Fruit fly (Drosophila melanogaster): ENCODE results near the gene CG14309.

The CG14309 gene

dm6 chr3R:18397834-18398378, 13.0 kb upstream of the CG14309 start:
- no peak for TF ChIP-seq ttk (optimal IDR thresholded peaks at IDR 0.05)
- no peak for TF ChIP-seq psq (optimal IDR thresholded peaks at IDR 0.05)
- no peak for TF ChIP-seq Myc (optimal IDR thresholded peaks at IDR 0.05)

- no peak for TF ChIP-seq ttk (optimal IDR thresholded peaks at IDR 0.05)
- no peak for TF ChIP-seq psq (optimal IDR thresholded peaks at IDR 0.05)
- TF ChIP-seq Myc (optimal IDR thresholded peaks at IDR 0.05): no peak
- no peak for TF ChIP-seq insv (optimal IDR thresholded peaks at IDR 0.05)
- TF ChIP-seq h (optimal IDR thresholded peaks at IDR 0.05): no peak
- TF ChIP-seq Sin3A (optimal IDR thresholded peaks at IDR 0.05): no peak
These were observed 12.1 kb upstream of the CG14309 start, which contains the start of gene Vti1b for dm6 chr3R:18396801-18397604. TSS of gene Vti1b (plus strand) at chr3R:18396995.

dm6 chr3R:18395694-18396093, 10.8 kb upstream of the CG14309 start:
- TF ChIP-seq ttk (optimal IDR thresholded peaks at IDR 0.05) (no peak), Sin3A (optimal IDR thresholded peaks at IDR 0.05) (no peak), h (optimal IDR thresholded peaks at IDR 0.05) (no peak), Myc (optimal IDR thresholded peaks at IDR 0.05) (no peak)

dm6 chr3R:18394876-18395275, 10.0 kb upstream of the CG14309 start:
- TF ChIP-seq Sin3A (optimal IDR thresholded peaks at IDR 0.05): no peak
- TF ChIP-seq h (optimal IDR thresholded peaks at IDR 0.05): no peak
- TF ChIP-seq ttk (optimal IDR thresholded peaks at IDR 0.05): no peak
- no peak for TF ChIP-seq psq (optimal IDR thresholded peaks at IDR 0.05)
- TF ChIP-seq Myc (optimal IDR thresholded peaks at IDR 0.05): no peak
- no peak for TF ChIP-seq insv (optimal IDR thresholded peaks at IDR 0.05)

- TF ChIP-seq Sin3A (optimal IDR thresholded peaks at IDR 0.05): no peak
These were observed 8.6 kb upstream of the CG14309 start for dm6 chr3R:18393436-18393835.

- TF ChIP-seq Sin3A (optimal IDR thresholded peaks at IDR 0.05): no peak
- TF ChIP-seq h (optimal IDR thresholded peaks at IDR 0.05): no peak
- no peak for TF ChIP-seq ttk (optimal IDR thresholded peaks at IDR 0.05)
- no peak for TF ChIP-seq psq (optimal IDR thresholded peaks at IDR 0.05)
- TF ChIP-seq Myc (optimal IDR thresholded peaks at IDR 0.05): no peak
- TF ChIP-seq insv (optimal IDR thresholded peaks at IDR 0.05): no peak
These were observed 4.9 kb upstream of the CG14309 start, which contains the start of gene Vha100-4 for dm6 chr3R:18389790-18390189. TSS of gene Vha100-4 (minus strand) at chr3R:18389805.

- TF ChIP-seq psq (optimal IDR thresholded peaks at IDR 0.05): no peak
- no peak for TF ChIP-seq Myc (optimal IDR thresholded peaks at IDR 0.05)
- no peak for TF ChIP-seq h (optimal IDR thresholded peaks at IDR 0.05)
- TF ChIP-seq insv (optimal IDR thresholded peaks at IDR 0.05): no peak
- TF ChIP-seq ttk (optimal IDR thresholded peaks at IDR 0.05): no peak
- TF ChIP-seq Sin3A (optimal IDR thresholded peaks at IDR 0.05): no peak
These were observed 721 bp upstream of the CG14309 start, which contains the start of gene cona for dm6 chr3R:18385593-18385992. TSS of gene cona (plus strand) at chr3R:18385828.

- TF ChIP-seq h (optimal IDR thresholded peaks at IDR 0.05) (no peak), ttk (optimal IDR thresholded peaks at IDR 0.05) (no peak), Myc (optimal IDR thresholded peaks at IDR 0.05) (no peak), psq (optimal IDR thresholded peaks at IDR 0.05) (no peak), insv (optimal IDR thresholded peaks at IDR 0.05) (no peak), Sin3A (optimal IDR thresholded peaks at IDR 0.05) (no peak)
These were observed 3.8 kb downstream of the CG14309 start, which contains the start of gene CG7675 for dm6 chr3R:18381014-18381512. TSS of gene CG7675 (minus strand) at chr3R:18381178.

- TF ChIP-seq insv (optimal IDR thresholded peaks at IDR 0.05): no peak
- TF ChIP-seq ttk (optimal IDR thresholded peaks at IDR 0.05): no peak
- no peak for TF ChIP-seq h (optimal IDR thresholded peaks at IDR 0.05)
- TF ChIP-seq psq (optimal IDR thresholded peaks at IDR 0.05): no peak
- TF ChIP-seq Myc (optimal IDR thresholded peaks at IDR 0.05): no peak
- no peak for TF ChIP-seq Sin3A (optimal IDR thresholded peaks at IDR 0.05)
These were observed 4.5 kb downstream of the CG14309 start for dm6 chr3R:18380251-18380812.

- TF ChIP-seq h (optimal IDR thresholded peaks at IDR 0.05) (no peak), Sin3A (optimal IDR thresholded peaks at IDR 0.05) (no peak), Myc (optimal IDR thresholded peaks at IDR 0.05) (no peak), insv (optimal IDR thresholded peaks at IDR 0.05) (no peak), ttk (optimal IDR thresholded peaks at IDR 0.05) (no peak), psq (optimal IDR thresholded peaks at IDR 0.05) (no peak)
These were observed 12.1 kb downstream of the CG14309 start, which contains the start of gene gl for dm6 chr3R:18372688-18373304. TSS of gene gl (minus strand) at chr3R:18372738.

- no peak for TF ChIP-seq h (optimal IDR thresholded peaks at IDR 0.05)
- no peak for TF ChIP-seq Myc (optimal IDR thresholded peaks at IDR 0.05)
- no peak for TF ChIP-seq ttk (optimal IDR thresholded peaks at IDR 0.05)
- TF ChIP-seq insv (optimal IDR thresholded peaks at IDR 0.05): no peak
- TF ChIP-seq Sin3A (optimal IDR thresholded peaks at IDR 0.05): no peak
- TF ChIP-seq psq (optimal IDR thresholded peaks at IDR 0.05): no peak
These were observed 13.5 kb downstream of the CG14309 start for dm6 chr3R:18371346-18371745.

dm6 chr3R:18368595-18368994, 16.3 kb downstream of the CG14309 start:
- TF ChIP-seq Sin3A (optimal IDR thresholded peaks at IDR 0.05) (no peak), psq (optimal IDR thresholded peaks at IDR 0.05) (no peak), h (optimal IDR thresholded peaks at IDR 0.05) (no peak), ttk (optimal IDR thresholded peaks at IDR 0.05) (no peak), insv (optimal IDR thresholded peaks at IDR 0.05) (no peak), Myc (optimal IDR thresholded peaks at IDR 0.05) (no peak)
